Fruit fly (Drosophila melanogaster): Measurements from ENCODE around the gene bond.
A peak's percentile ranks its signal among the peaks of the same experiment; 100 is the strongest.

Gene bond

dm6 chr3R:22594257-22594656 lies 43.8 kb downstream of the bond start:
- TF ChIP-seq CG17361 (GFP tag; IDR thresholded peaks at IDR 0.05), result no peak
- TF ChIP-seq gem (tag; optimal IDR thresholded peaks at IDR 0.05), result peak; percentile 19
- TF ChIP-seq CG5953 (GFP tag; IDR thresholded peaks at IDR 0.05), result no peak
- no peak for TF ChIP-seq CG7928 (GFP tag; optimal IDR thresholded peaks at IDR 0.05)
- 0 out of 2 replicates have a peak, but pooled peaks have one; percentile 59 for TF ChIP-seq Drgx (GFP tag; IDR thresholded peaks at IDR 0.05)

- peak; percentile 38 for TF ChIP-seq CG15514 (GFP tag; optimal IDR thresholded peaks at IDR 0.05)
- no peak for TF ChIP-seq CG8290 (GFP tag; optimal IDR thresholded peaks at IDR 0.05)
- peak in 1 of 2 experiments; percentile 5 for TF ChIP-seq CG8290 (tag; optimal IDR thresholded peaks at IDR 0.05)
- peak; percentile 97 for TF ChIP-seq grn (GFP tag; optimal IDR thresholded peaks at IDR 0.05)
- peak; percentile 71 for TF ChIP-seq sens (GFP tag)
- peak; percentile 26 for TF ChIP-seq Vsx1 (GFP tag; optimal IDR thresholded peaks at IDR 0.05)
- TF ChIP-seq mirr (GFP tag; optimal IDR thresholded peaks at IDR 0.05), result peak; percentile 62
- TF ChIP-seq CG2199 (GFP tag; IDR thresholded peaks at IDR 0.05), result 0 out of 3 replicates have a peak, but pooled peaks have one; percentile 15
- peak; percentile 88 for TF ChIP-seq sug (tag; optimal IDR thresholded peaks at IDR 0.05)
- TF ChIP-seq exex (tag; optimal IDR thresholded peaks at IDR 0.05), result peak; percentile 95
- no peak for TF ChIP-seq ERR (GFP tag; optimal IDR thresholded peaks at IDR 0.05)
- TF ChIP-seq pb (GFP tag; optimal IDR thresholded peaks at IDR 0.05), result no peak
- TF ChIP-seq stwl (tag; optimal IDR thresholded peaks at IDR 0.05), result no peak
- no peak for TF ChIP-seq CG8765 (GFP tag; IDR thresholded peaks at IDR 0.05)
- peak; percentile 80 for TF ChIP-seq CG34376 (GFP tag; optimal IDR thresholded peaks at IDR 0.05)
- TF ChIP-seq CG12769 (tag; optimal IDR thresholded peaks at IDR 0.05), result peak; percentile 45
- TF ChIP-seq H15 (GFP tag; IDR thresholded peaks at IDR 0.05), result no peak
- peak; percentile 10 for TF ChIP-seq CG2678 (tag; optimal IDR thresholded peaks at IDR 0.05)
- no peak for TF ChIP-seq CG15479 (GFP tag; optimal IDR thresholded peaks at IDR 0.05)
- TF ChIP-seq CG10543 (GFP tag; optimal IDR thresholded peaks at IDR 0.05), result peak; percentile 17
- TF ChIP-seq sd (tag; optimal IDR thresholded peaks at IDR 0.05), result peak; percentile 86
- TF ChIP-seq Pdp1 (GFP tag; optimal IDR thresholded peaks at IDR 0.05), result peak in 1 of 2 experiments; percentile 96
- no peak for TF ChIP-seq CG14014 (GFP tag; IDR thresholded peaks at IDR 0.05)
- no peak for TF ChIP-seq trh (GFP tag; optimal IDR thresholded peaks at IDR 0.05)
- TF ChIP-seq Bteb2 (GFP tag; optimal IDR thresholded peaks at IDR 0.05), result no peak
- peak in 1 of 2 experiments; percentile 9 for TF ChIP-seq Eip74EF (GFP tag; optimal IDR thresholded peaks at IDR 0.05)
- TF ChIP-seq CG6791 (GFP tag; IDR thresholded peaks at IDR 0.05; ENCODE audit: partially characterized antibody), result no peak
- TF ChIP-seq Med (GFP tag), result peak; percentile 59
- TF ChIP-seq Rfx (GFP tag; IDR thresholded peaks at IDR 0.05), result peak; percentile 39; the same call in 1 of the 2 replicates
- TF ChIP-seq Dp (GFP tag; optimal IDR thresholded peaks at IDR 0.05), result no peak
- TF ChIP-seq HmgZ (tag; optimal IDR thresholded peaks at IDR 0.05), result peak; percentile 30
- TF ChIP-seq CG17361 (GFP tag; IDR thresholded peaks at IDR 0.05), result no peak
- TF ChIP-seq vvl (GFP tag; IDR thresholded peaks at IDR 0.05), result no peak
- TF ChIP-seq gro (GFP tag; optimal IDR thresholded peaks at IDR 0.05), result peak; percentile 85
- TF ChIP-seq CG4404 (GFP tag; IDR thresholded peaks at IDR 0.05), result no peak
- TF ChIP-seq cwo (GFP tag; optimal IDR thresholded peaks at IDR 0.05), result peak; percentile 13
- no peak for TF ChIP-seq CG3065 (GFP tag; optimal IDR thresholded peaks at IDR 0.05)
- no peak for TF ChIP-seq ara (GFP tag; IDR thresholded peaks at IDR 0.05)
- TF ChIP-seq bab2 (GFP tag; optimal IDR thresholded peaks at IDR 0.05), result no peak
- TF ChIP-seq CG18599 (GFP tag; optimal IDR thresholded peaks at IDR 0.05), result peak; percentile 30
- TF ChIP-seq CG3281 (GFP tag; optimal IDR thresholded peaks at IDR 0.05), result peak; percentile 4
- TF ChIP-seq vnd (GFP tag; IDR thresholded peaks at IDR 0.05; ENCODE audit: partially characterized antibody), result 0 out of 3 replicates have a peak, but pooled peaks have one; percentile 29
- 0 out of 4 replicates have a peak, but pooled peaks have one; percentile 13 for TF ChIP-seq chinmo (GFP tag; IDR thresholded peaks at IDR 0.05; ENCODE audit: partially characterized antibody)
- no peak for TF ChIP-seq CG14965 (GFP tag; optimal IDR thresholded peaks at IDR 0.05; ENCODE audit: borderline replicate concordance)
Measured at dm6 chr3R:22595293-22595868, 44.9 kb downstream of the bond start.

Measured in whole organism, embryonic.